Fruit fly (Drosophila melanogaster) whole organism, embryonic: ENCODE measurements around the gene CG17249.
A peak's percentile ranks its signal among the peaks of the same experiment; 100 is the strongest.

Experiments
- CG10267 ChIP-seq: fragments of 200-800 bp; sonication (Bioruptor generic); optimal IDR thresholded peaks from 2 replicates; lab custom pipeline; 2018; ENCODE audit warnings: missing biosample characterization, mild to moderate bottlenecking, missing genetic modification characterization, moderate library complexity
- CG11398 ChIP-seq: fragments of 200-800 bp; sonication (Bioruptor generic); optimal IDR thresholded peaks from 2 replicates; lab custom pipeline; 2016; ENCODE audit warnings: missing biosample characterization, missing genetic modification characterization
- CG11504 ChIP-seq: fragments of 200-800 bp; sonication (Bioruptor generic); optimal IDR thresholded peaks from 3 replicates; lab custom pipeline; 2019; ENCODE audit warnings: missing biosample characterization, mild to moderate bottlenecking, missing genetic modification characterization, moderate library complexity
- CG12071 ChIP-seq: fragments of 200-800 bp; sonication (Bioruptor generic); optimal IDR thresholded peaks from 3 replicates; lab custom pipeline; 2018; ENCODE audit warnings: missing biosample characterization, mild to moderate bottlenecking, missing genetic modification characterization
- CG1233 ChIP-seq: fragments of 200-800 bp; sonication (Bioruptor generic); optimal IDR thresholded peaks from 4 replicates; lab custom pipeline; 2018; ENCODE audit warnings: missing biosample characterization, mild to moderate bottlenecking, missing genetic modification characterization
- CG12659 ChIP-seq: fragments of 200-800 bp; sonication (Bioruptor generic); optimal IDR thresholded peaks from 3 replicates; lab custom pipeline; 2017; ENCODE audit warnings: mild to moderate bottlenecking, missing biosample characterization, missing genetic modification reagents, missing genetic modification characterization
- CG13287 ChIP-seq: fragments of 200-800 bp; sonication (Bioruptor generic); IDR thresholded peaks from 2 replicates; pipeline ENCODE4 v1.3.6; 2022; ENCODE audit warnings: missing biosample characterization, missing genetic modification characterization; ENCODE audit not compliant: partially characterized antibody
- CG14441 ChIP-seq: fragments of 200-800 bp; sonication (Bioruptor generic); IDR thresholded peaks from 2 replicates; pipeline ENCODE4 v1.3.6; 2022; ENCODE audit warnings: missing biosample characterization, missing genetic modification characterization
- CG14710 ChIP-seq: fragments of 200-800 bp; sonication (Bioruptor generic); optimal IDR thresholded peaks from 3 replicates; lab custom pipeline; 2019; ENCODE audit warnings: missing biosample characterization, mild to moderate bottlenecking, missing genetic modification characterization, moderate library complexity
- CG1792 ChIP-seq: fragments of 200-800 bp; sonication (Bioruptor generic); optimal IDR thresholded peaks from 2 replicates; lab custom pipeline; 2016; ENCODE audit warnings: missing biosample characterization, missing genetic modification characterization
- CG18619 ChIP-seq: fragments of 200-800 bp; sonication (Bioruptor generic); optimal IDR thresholded peaks from 3 replicates; lab custom pipeline; 2017; ENCODE audit warnings: missing biosample characterization, mild to moderate bottlenecking, missing genetic modification characterization
- CG3065 ChIP-seq: fragments of 200-800 bp; sonication (Bioruptor generic); optimal IDR thresholded peaks from 2 replicates; lab custom pipeline; 2016; ENCODE audit warnings: missing biosample characterization, missing genetic modification characterization
- CG34224 ChIP-seq: fragments of 200-800 bp; sonication (Bioruptor generic); IDR thresholded peaks from 3 replicates; pipeline ENCODE4 v1.3.6; 2022; ENCODE audit warnings: missing biosample characterization, missing genetic modification characterization; ENCODE audit not compliant: partially characterized antibody
- CG42726 ChIP-seq: fragments of 200-800 bp; sonication (Bioruptor generic); IDR thresholded peaks from 2 replicates; pipeline ENCODE4 v1.3.6; 2022; ENCODE audit warnings: missing biosample characterization, missing genetic modification characterization; ENCODE audit not compliant: partially characterized antibody
- CG4328 ChIP-seq: fragments of 200-800 bp; sonication (Bioruptor generic); optimal IDR thresholded peaks from 3 replicates; lab custom pipeline; 2017; ENCODE audit warnings: missing biosample characterization, missing genetic modification reagents, missing genetic modification characterization
- CG6254 ChIP-seq: fragments of 200-800 bp; sonication (Bioruptor generic); optimal IDR thresholded peaks from 3 replicates; lab custom pipeline; 2017; ENCODE audit warnings: mild to moderate bottlenecking, missing biosample characterization, missing genetic modification reagents, missing genetic modification characterization
- CG7987 ChIP-seq: fragments of 200-800 bp; sonication (Bioruptor generic); optimal IDR thresholded peaks from 2 replicates; lab custom pipeline; 2018; ENCODE audit warnings: missing biosample characterization, mild to moderate bottlenecking, missing genetic modification characterization, moderate library complexity
- CG9215 ChIP-seq: fragments of 200-800 bp; sonication (Bioruptor generic); IDR thresholded peaks from 2 replicates; pipeline ENCODE4 v1.3.6; 2022; ENCODE audit warnings: missing biosample characterization, missing genetic modification characterization
- Fer3 ChIP-seq: fragments of 200-800 bp; sonication (Bioruptor generic); optimal IDR thresholded peaks from 2 replicates; lab custom pipeline; 2018; ENCODE audit warnings: missing biosample characterization, mild to moderate bottlenecking, missing genetic modification characterization, moderate library complexity
- HLH3B ChIP-seq: fragments of 200-800 bp; sonication (Bioruptor generic); IDR thresholded peaks from 2 replicates; pipeline ENCODE4 v1.3.6; 2022; ENCODE audit warnings: missing biosample characterization, missing genetic modification characterization
- HLH54F ChIP-seq: fragments of 200-800 bp; sonication (Bioruptor generic); optimal IDR thresholded peaks from 3 replicates; lab custom pipeline; 2016; ENCODE audit warnings: missing biosample characterization, missing genetic modification characterization
- HLHmδ ChIP-seq: fragments of 200-800 bp; sonication (Bioruptor generic); optimal IDR thresholded peaks from 2 replicates; lab custom pipeline; 2018; ENCODE audit warnings: missing biosample characterization, mild to moderate bottlenecking, missing genetic modification characterization, moderate library complexity
- Hey ChIP-seq: fragments of 200-800 bp; sonication (Bioruptor generic); optimal IDR thresholded peaks from 3 replicates; lab custom pipeline; 2018; ENCODE audit warnings: missing biosample characterization, mild to moderate bottlenecking, missing genetic modification characterization
- Hsf ChIP-seq: fragments of 200-800 bp; sonication (Bioruptor generic); optimal IDR thresholded peaks from 3 replicates; lab custom pipeline; 2016; ENCODE audit warnings: missing biosample characterization, missing genetic modification characterization
- MBD-R2 ChIP-seq: fragments of 200-800 bp; sonication (Bioruptor generic); IDR thresholded peaks from 2 replicates; pipeline ENCODE4 v1.3.6; 2022; ENCODE audit warnings: missing biosample characterization, missing genetic modification characterization
- MTF-1 ChIP-seq: fragments of 200-800 bp; sonication (Bioruptor generic); optimal IDR thresholded peaks from 2 replicates; lab custom pipeline; 2018; ENCODE audit warnings: missing biosample characterization, mild to moderate bottlenecking, missing genetic modification characterization, borderline replicate concordance
- Spps ChIP-seq: fragments of 200-800 bp; sonication (Bioruptor generic); optimal IDR thresholded peaks from 2 replicates; lab custom pipeline; 2018; ENCODE audit warnings: missing biosample characterization, mild to moderate bottlenecking, missing genetic modification characterization
- TFAM ChIP-seq: fragments of 200-800 bp; sonication (Bioruptor generic); optimal IDR thresholded peaks from 2 replicates; lab custom pipeline; 2017; ENCODE audit warnings: missing biosample characterization, missing genetic modification characterization, inconsistent platforms
- amos ChIP-seq: fragments of 200-800 bp; sonication (Bioruptor generic); IDR thresholded peaks from 2 replicates; pipeline ENCODE4 v1.3.6; 2022; ENCODE audit warnings: missing biosample characterization, missing genetic modification characterization; ENCODE audit not compliant: partially characterized antibody
- ato ChIP-seq: fragments of 200-800 bp; sonication (Bioruptor generic); IDR thresholded peaks from 2 replicates; pipeline ENCODE4 v1.3.6; 2022; ENCODE audit warnings: missing biosample characterization, missing genetic modification characterization; ENCODE audit not compliant: partially characterized antibody
- chinmo ChIP-seq: fragments of 200-800 bp; sonication (Bioruptor generic); IDR thresholded peaks from 4 replicates; pipeline ENCODE4 v1.3.6; 2022; ENCODE audit warnings: missing biosample characterization, missing genetic modification characterization; ENCODE audit not compliant: partially characterized antibody
- dmrt99B ChIP-seq: fragments of 200-800 bp; sonication (Bioruptor generic); optimal IDR thresholded peaks from 2 replicates; lab custom pipeline; 2018; ENCODE audit warnings: missing biosample characterization, mild to moderate bottlenecking, missing genetic modification characterization, moderate library complexity
- ewg ChIP-seq: fragments of 200-800 bp; sonication (Bioruptor generic); optimal IDR thresholded peaks from 3 replicates; lab custom pipeline; 2017; ENCODE audit warnings: mild to moderate bottlenecking, missing biosample characterization, missing genetic modification reagents, missing genetic modification characterization
- ftz-f1 ChIP-seq: fragments of 200-800 bp; sonication (Bioruptor generic); optimal IDR thresholded peaks from 2 replicates; lab custom pipeline; 2016; ENCODE audit warnings: missing biosample characterization, missing genetic modification characterization
- gce ChIP-seq: fragments of 200-800 bp; sonication (Bioruptor generic); IDR thresholded peaks from 3 replicates; pipeline ENCODE4 v1.3.6; 2022; ENCODE audit warnings: missing biosample characterization, missing genetic modification characterization
- hkb ChIP-seq, 2 experiments: fragments of 200-800 bp in 1 of 2; fragments of >200 bp in 1 of 2; sonication (Bioruptor generic) in 1 of 2; IDR thresholded peaks in 1 of 2; optimal IDR thresholded peaks in 1 of 2; 2 replicates each; pipeline versions ENCODE4 v1.3.6 to Lab custom; 2017 to 2022; ENCODE audit warnings: missing biosample characterization in 1 of 2, missing genetic modification characterization in 1 of 2
- lmd ChIP-seq: fragments of 200-800 bp; sonication (Bioruptor generic); IDR thresholded peaks from 2 replicates; pipeline ENCODE4 v1.3.6; 2022; ENCODE audit warnings: missing biosample characterization, missing genetic modification characterization
- odd ChIP-seq: fragments of 200-800 bp; sonication (Bioruptor generic); optimal IDR thresholded peaks from 2 replicates; lab custom pipeline; 2017; ENCODE audit warnings: missing biosample characterization, mild to moderate bottlenecking, missing genetic modification characterization
- p53 ChIP-seq: fragments of 200-800 bp; sonication (Bioruptor generic); optimal IDR thresholded peaks from 2 replicates; lab custom pipeline; 2016; ENCODE audit warnings: missing biosample characterization, missing genetic modification characterization
- pros ChIP-seq: fragments of 200-800 bp; sonication (Bioruptor generic); optimal IDR thresholded peaks from 3 replicates; lab custom pipeline; 2019; ENCODE audit warnings: missing biosample characterization, mild to moderate bottlenecking, missing genetic modification characterization, moderate library complexity
- slou ChIP-seq: fragments of 200-800 bp; sonication (Bioruptor generic); optimal IDR thresholded peaks from 3 replicates; lab custom pipeline; 2016; ENCODE audit warnings: missing biosample characterization, missing genetic modification characterization
- trh ChIP-seq: fragments of 200-800 bp; sonication (Bioruptor generic); optimal IDR thresholded peaks from 2 replicates; lab custom pipeline; 2016; ENCODE audit warnings: missing biosample characterization, missing genetic modification characterization
- tup ChIP-seq: fragments of 200-800 bp; sonication (Bioruptor generic); optimal IDR thresholded peaks from 2 replicates; lab custom pipeline; 2016; ENCODE audit warnings: missing biosample characterization, mild to moderate bottlenecking, missing genetic modification characterization, moderate library complexity
- vvl ChIP-seq: fragments of 200-800 bp; sonication (Bioruptor generic); IDR thresholded peaks from 2 replicates; pipeline ENCODE4 v1.3.6; 2022; ENCODE audit warnings: missing biosample characterization, missing genetic modification characterization
- wor ChIP-seq: fragments of 200-800 bp; sonication (Bioruptor generic); IDR thresholded peaks from 2 replicates; pipeline ENCODE4 v1.3.6; 2022; ENCODE audit warnings: missing biosample characterization, missing genetic modification characterization

Gene CG17249

DNA sequence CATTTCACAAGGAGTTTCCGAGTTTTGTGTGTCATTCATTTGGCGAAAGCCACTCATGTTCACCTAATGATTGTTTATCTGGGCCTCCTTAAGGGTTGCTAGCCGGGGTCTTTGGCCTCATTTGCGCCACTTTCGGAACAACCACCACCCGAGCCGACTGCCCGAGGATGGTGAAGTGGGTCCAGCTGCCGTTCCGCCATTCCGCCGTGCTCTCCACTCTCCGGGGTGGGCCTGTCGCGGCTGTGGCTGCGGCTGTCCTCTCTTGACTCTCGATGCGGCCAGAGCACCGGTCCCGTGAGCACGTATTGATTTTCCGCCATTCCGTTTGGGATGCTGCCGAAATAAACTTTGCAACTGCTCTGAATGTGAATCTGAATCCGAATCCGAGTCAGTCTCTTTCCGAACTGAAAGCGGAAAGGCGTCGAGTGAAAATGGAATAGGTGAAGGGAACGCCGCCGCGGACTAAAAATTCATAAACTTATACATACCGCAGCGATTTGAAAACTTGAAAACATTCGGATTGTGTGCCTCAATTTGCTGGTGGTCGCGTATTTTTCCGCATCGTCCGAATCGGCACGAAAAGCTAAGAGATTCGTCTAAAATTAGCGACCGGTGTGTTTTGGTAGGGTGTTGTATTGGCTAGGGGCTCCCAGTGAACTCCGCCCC lies 1.6 kb upstream of the CG17249 start, which contains the start of gene CG13920 (continued):
- TF ChIP-seq CG11398 (GFP tag; lab: Kevin White, UChicago): no peak
- no peak for TF ChIP-seq CG10267 (tag; lab: Kevin White, UChicago)
- no peak for TF ChIP-seq HLH3B
- peak; percentile 13; the same call in 1 of the 2 replicates for TF ChIP-seq CG13287
- no peak for TF ChIP-seq TFAM

DNA sequence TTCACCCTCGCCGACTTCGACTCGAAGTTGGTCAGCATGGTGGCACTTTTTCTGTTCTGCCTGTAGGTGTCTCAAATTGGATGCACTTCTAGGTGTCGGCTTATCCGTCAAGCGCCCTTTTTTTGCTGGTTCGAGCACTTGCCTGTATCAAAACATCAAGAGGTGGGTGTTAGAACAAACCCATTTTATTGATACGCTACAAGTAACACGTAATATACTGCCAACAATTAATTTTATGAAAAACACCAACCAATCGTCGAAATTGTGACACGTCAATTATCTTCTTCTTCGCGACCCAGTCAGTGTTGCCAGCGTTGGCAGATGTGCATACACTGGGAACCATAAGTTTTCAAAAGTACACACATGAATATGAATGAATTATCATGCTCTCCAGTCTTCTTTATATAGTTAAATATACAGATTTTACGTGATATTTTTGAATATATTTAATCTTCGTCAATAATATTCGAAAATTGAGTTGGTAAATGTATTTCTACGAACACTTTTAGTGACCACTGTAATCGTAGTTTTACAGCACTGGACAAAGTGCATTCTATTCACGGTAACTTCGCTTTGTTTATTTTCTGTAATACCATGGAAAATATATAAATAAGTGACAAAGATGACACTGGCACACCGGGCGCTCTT lies 2.2 kb downstream of the CG17249 start, which contains the start of the genes alphaCOP and CG13919:
Gene alphaCOP (minus strand): TSS at position 280 of the 648 bp plus-strand sequence.
Gene CG13919 (plus strand): TSS at position 548 of the 648 bp plus-strand sequence.
- TF ChIP-seq CG7987 (GFP tag; lab: Kevin White, UChicago): peak; percentile 86
- TF ChIP-seq tup: peak; percentile 88
- peak; percentile 83 for TF ChIP-seq MTF-1 (GFP tag; lab: Kevin White, UChicago)
- peak; percentile 97 for TF ChIP-seq lmd
- TF ChIP-seq CG9215 (GFP tag; lab: Robert Waterston, UW): peak; percentile 95
- peak; percentile 98 for TF ChIP-seq CG14441 (GFP tag; lab: Robert Waterston, UW)
- TF ChIP-seq wor (GFP tag; lab: Robert Waterston, UW): peak; percentile 96
- peak; percentile 98 for TF ChIP-seq CG12659
- TF ChIP-seq HLH54F (GFP tag; lab: Kevin White, UChicago): peak; percentile 93
- peak; percentile 95 for TF ChIP-seq gce (GFP tag; lab: Robert Waterston, UW)
- TF ChIP-seq CG3065 (GFP tag; lab: Kevin White, UChicago): peak; percentile 95
- peak; percentile 75 for TF ChIP-seq CG1792
- TF ChIP-seq CG14710 (tag; lab: Kevin White, UChicago): peak; percentile 99
- peak; percentile 91 for TF ChIP-seq Spps (tag; lab: Kevin White, UChicago)
- TF ChIP-seq CG12071 (GFP tag; lab: Kevin White, UChicago): peak; percentile 81
- peak; percentile 92 for TF ChIP-seq CG11504
- TF ChIP-seq CG11398 (GFP tag; lab: Kevin White, UChicago): peak; percentile 81
- TF ChIP-seq ato (GFP tag; lab: Robert Waterston, UW): no peak
- peak; percentile 97 for TF ChIP-seq Hsf
- TF ChIP-seq HLHmδ (GFP tag; lab: Kevin White, UChicago): no peak
- peak; percentile 90 for TF ChIP-seq odd (GFP tag; lab: Kevin White, UChicago)
- TF ChIP-seq CG6254 (GFP tag; lab: Kevin White, UChicago): peak; percentile 88
- TF ChIP-seq trh (GFP tag; lab: Kevin White, UChicago): peak; percentile 95
- TF ChIP-seq ewg (GFP tag; lab: Kevin White, UChicago): peak; percentile 92
- TF ChIP-seq ftz-f1: peak; percentile 39
- no peak for TF ChIP-seq chinmo (GFP tag; lab: Robert Waterston, UW)
- TF ChIP-seq dmrt99B (tag; lab: Kevin White, UChicago): peak; percentile 96
- TF ChIP-seq MBD-R2: peak; percentile 99
- peak; percentile 60 for TF ChIP-seq p53
- TF ChIP-seq CG18619: peak; percentile 94
- TF ChIP-seq pros (GFP tag; lab: Kevin White, UChicago): peak; percentile 27
- peak; percentile 85 for TF ChIP-seq CG4328 (GFP tag; lab: Kevin White, UChicago)
- peak; percentile 97 for TF ChIP-seq vvl (GFP tag; lab: Robert Waterston, UW)
- peak; percentile 95 for TF ChIP-seq CG1233 (GFP tag; lab: Kevin White, UChicago)
- peak; percentile 96 for TF ChIP-seq slou (GFP tag; lab: Kevin White, UChicago)
- peak; percentile 96 for TF ChIP-seq Fer3 (tag; lab: Kevin White, UChicago)
- 0 out of 3 replicates have a peak, but pooled peaks have one; percentile 38 for TF ChIP-seq CG34224 (GFP tag; lab: Robert Waterston, UW)
- TF ChIP-seq Hey: peak; percentile 74
- no peak for TF ChIP-seq amos
- no peak for TF ChIP-seq CG42726
- no peak for TF ChIP-seq hkb (optimal IDR thresholded peaks at IDR 0.05; lab: Kevin White, UChicago)
- peak; percentile 94 for TF ChIP-seq hkb (GFP tag; IDR thresholded peaks at IDR 0.05; lab: Robert Waterston, UW)
